Fruit fly (Drosophila melanogaster) whole organism, wandering third instar larva: ENCODE results near the gene ssx.

Source experiments
- Abd-B ChIP-seq: fragments of >200 bp; optimal IDR thresholded peaks from 2 replicates; lab custom pipeline; 2017; ENCODE audit warnings: missing biosample characterization, missing genetic modification characterization
- CG32264 ChIP-seq: fragments of 200-800 bp; sonication (Bioruptor generic); optimal IDR thresholded peaks from 2 replicates; lab custom pipeline; 2016; ENCODE audit warnings: missing biosample characterization, missing genetic modification characterization
- CG9705 ChIP-seq: fragments of 200-800 bp; sonication (Bioruptor generic); optimal IDR thresholded peaks from 2 replicates; lab custom pipeline; 2018; ENCODE audit warnings: missing biosample characterization, mild to moderate bottlenecking, missing genetic modification characterization
- CrebA ChIP-seq: fragments of 200-800 bp; sonication (Bioruptor generic); optimal IDR thresholded peaks from 2 replicates; lab custom pipeline; 2016; ENCODE audit warnings: missing biosample characterization, mild to moderate bottlenecking, missing genetic modification characterization, borderline replicate concordance
- Dfd ChIP-seq: fragments of >200 bp; optimal IDR thresholded peaks from 2 replicates; lab custom pipeline; 2017; ENCODE audit warnings: missing biosample characterization, missing genetic modification characterization
- Dif ChIP-seq: fragments of 200-275, 200-300 bp; sonication (Bioruptor generic); optimal IDR thresholded peaks from 2 replicates; lab custom pipeline; 2018; ENCODE audit warnings: missing biosample characterization, missing genetic modification characterization; ENCODE audit not compliant: partially characterized antibody
- GATAd ChIP-seq: sonication (Bioruptor generic); optimal IDR thresholded peaks from 2 replicates; lab custom pipeline; 2016; ENCODE audit warnings: missing biosample characterization, missing genetic modification characterization
- HLH106 ChIP-seq: fragments of 200-800 bp; optimal IDR thresholded peaks from 3 replicates; lab custom pipeline; 2019; ENCODE audit warnings: missing biosample characterization, mild to moderate bottlenecking, missing genetic modification characterization, moderate library complexity
- Hnf4 ChIP-seq: fragments of 200-800 bp; sonication (Bioruptor generic); optimal IDR thresholded peaks from 2 replicates; lab custom pipeline; 2016; ENCODE audit warnings: missing biosample characterization, mild to moderate bottlenecking, missing genetic modification characterization
- Hr78 ChIP-seq: fragments of >200 bp; optimal IDR thresholded peaks from 2 replicates; lab custom pipeline; 2017; ENCODE audit warnings: missing biosample characterization, missing genetic modification characterization
- Hr83 ChIP-seq: fragments of 200-300 bp; sonication (Bioruptor generic); optimal IDR thresholded peaks from 2 replicates; lab custom pipeline; 2016; ENCODE audit warnings: missing biosample characterization, mild to moderate bottlenecking, missing genetic modification characterization, moderate library complexity; ENCODE audit not compliant: poor library complexity, severe bottlenecking
- Jra ChIP-seq: sonication (Bioruptor generic); optimal IDR thresholded peaks from 2 replicates; lab custom pipeline; 2016; ENCODE audit warnings: missing biosample characterization, missing genetic modification characterization
- Mio ChIP-seq: sonication (Bioruptor generic); optimal IDR thresholded peaks from 2 replicates; lab custom pipeline; 2016; ENCODE audit warnings: missing biosample characterization, missing genetic modification characterization
- Myc ChIP-seq: fragments of >200 bp; optimal IDR thresholded peaks from 2 replicates; lab custom pipeline; 2017
- N ChIP-seq: fragments of >200 bp; optimal IDR thresholded peaks from 2 replicates; lab custom pipeline; 2018; ENCODE audit warnings: missing biosample characterization, missing external identifiers, missing genetic modification characterization
- Rel ChIP-seq, 2 experiments: fragments of 200-800 bp; sonication (Bioruptor generic) in 1 of 2; optimal IDR thresholded peaks; 2 replicates in 1 of 2; 3 replicates in 1 of 2; lab custom pipeline; 2016 to 2019; ENCODE audit warnings: mild to moderate bottlenecking in 2 of 2, missing biosample characterization in 2 of 2, missing genetic modification characterization in 2 of 2, moderate library complexity in 1 of 2
- Sp1 ChIP-seq: fragments of 200-800 bp; sonication (Bioruptor generic); optimal IDR thresholded peaks from 3 replicates; lab custom pipeline; 2019; ENCODE audit warnings: missing biosample characterization, mild to moderate bottlenecking, missing genetic modification characterization, moderate library complexity
- Vsx2 ChIP-seq: fragments of 200-300, 225-300 bp; sonication (Bioruptor generic); optimal IDR thresholded peaks from 2 replicates; lab custom pipeline; 2018; ENCODE audit warnings: missing biosample characterization, missing genetic modification characterization; ENCODE audit not compliant: partially characterized antibody
- br ChIP-seq: fragments of 200-800 bp; sonication (Bioruptor generic); optimal IDR thresholded peaks from 2 replicates; lab custom pipeline; 2016; ENCODE audit warnings: missing biosample characterization, missing genetic modification characterization
- brk ChIP-seq: fragments of 200-800 bp; sonication (Bioruptor generic); optimal IDR thresholded peaks from 2 replicates; lab custom pipeline; 2016; ENCODE audit warnings: missing biosample characterization, mild to moderate bottlenecking, missing genetic modification characterization
- dl ChIP-seq, 2 experiments: fragments of 175-275, 200-275 bp in 1 of 2; fragments of 200-275 bp in 1 of 2; sonication (Bioruptor generic); optimal IDR thresholded peaks; lab custom pipeline; 2018; ENCODE audit warnings: mild to moderate bottlenecking in 2 of 2, missing biosample characterization in 2 of 2, missing genetic modification characterization in 2 of 2, moderate library complexity in 2 of 2; ENCODE audit not compliant: partially characterized antibody in 2 of 2, insufficient read depth in 1 of 2
- dsf ChIP-seq: sonication (Bioruptor generic); optimal IDR thresholded peaks from 2 replicates; lab custom pipeline; 2016; ENCODE audit warnings: missing biosample characterization, missing genetic modification characterization, borderline replicate concordance
- ey ChIP-seq: fragments of 200-800 bp; sonication (Bioruptor generic); optimal IDR thresholded peaks from 2 replicates; lab custom pipeline; 2016; ENCODE audit warnings: missing biosample characterization, missing genetic modification characterization
- foxo ChIP-seq, 2 experiments: fragments of 200-800 bp; sonication (Bioruptor generic); optimal IDR thresholded peaks; 2 replicates in 1 of 2; 3 replicates in 1 of 2; lab custom pipeline; 2016 to 2017; ENCODE audit warnings: missing biosample characterization in 2 of 2, missing genetic modification characterization in 2 of 2
- fru ChIP-seq: fragments of 200-800 bp; sonication (Bioruptor generic); optimal IDR thresholded peaks from 3 replicates; lab custom pipeline; 2016; ENCODE audit warnings: missing biosample characterization, mild to moderate bottlenecking, missing genetic modification characterization
- h ChIP-seq: fragments of 200-800 bp; sonication (Bioruptor generic); optimal IDR thresholded peaks from 3 replicates; lab custom pipeline; 2016; ENCODE audit warnings: missing biosample characterization, mild to moderate bottlenecking, missing genetic modification characterization
- jim ChIP-seq: fragments of 175-275, 200-325 bp; sonication (Bioruptor generic); optimal IDR thresholded peaks from 2 replicates; lab custom pipeline; 2016; ENCODE audit warnings: missing biosample characterization, mild to moderate bottlenecking, missing genetic modification characterization
- pan ChIP-seq: fragments of >200 bp; optimal IDR thresholded peaks from 2 replicates; lab custom pipeline; 2017
- psq ChIP-seq: fragments of 200-800 bp; sonication (Bioruptor generic); optimal IDR thresholded peaks from 3 replicates; lab custom pipeline; 2017; ENCODE audit warnings: missing biosample characterization, mild to moderate bottlenecking, missing genetic modification characterization, moderate library complexity
- rgr ChIP-seq: fragments of 200-800 bp; sonication (Bioruptor generic); optimal IDR thresholded peaks from 3 replicates; lab custom pipeline; 2016; ENCODE audit warnings: missing biosample characterization, mild to moderate bottlenecking, missing genetic modification characterization
- sage ChIP-seq: fragments of 200-800 bp; sonication (Bioruptor generic); optimal IDR thresholded peaks from 2 replicates; lab custom pipeline; 2016; ENCODE audit warnings: missing biosample characterization, mild to moderate bottlenecking, missing genetic modification characterization
- sv ChIP-seq: fragments of 200-800 bp; sonication (Bioruptor generic); optimal IDR thresholded peaks from 3 replicates; lab custom pipeline; 2016; ENCODE audit warnings: missing biosample characterization, missing genetic modification characterization
- usp ChIP-seq: fragments of >200 bp; optimal IDR thresholded peaks from 2 replicates; lab custom pipeline; 2017; ENCODE audit warnings: missing biosample characterization, missing genetic modification characterization
- woc ChIP-seq: sonication (Bioruptor generic); optimal IDR thresholded peaks from 2 replicates; lab custom pipeline; 2016; ENCODE audit warnings: missing biosample characterization, mild to moderate bottlenecking, missing genetic modification characterization

ssx gene

DNA sequence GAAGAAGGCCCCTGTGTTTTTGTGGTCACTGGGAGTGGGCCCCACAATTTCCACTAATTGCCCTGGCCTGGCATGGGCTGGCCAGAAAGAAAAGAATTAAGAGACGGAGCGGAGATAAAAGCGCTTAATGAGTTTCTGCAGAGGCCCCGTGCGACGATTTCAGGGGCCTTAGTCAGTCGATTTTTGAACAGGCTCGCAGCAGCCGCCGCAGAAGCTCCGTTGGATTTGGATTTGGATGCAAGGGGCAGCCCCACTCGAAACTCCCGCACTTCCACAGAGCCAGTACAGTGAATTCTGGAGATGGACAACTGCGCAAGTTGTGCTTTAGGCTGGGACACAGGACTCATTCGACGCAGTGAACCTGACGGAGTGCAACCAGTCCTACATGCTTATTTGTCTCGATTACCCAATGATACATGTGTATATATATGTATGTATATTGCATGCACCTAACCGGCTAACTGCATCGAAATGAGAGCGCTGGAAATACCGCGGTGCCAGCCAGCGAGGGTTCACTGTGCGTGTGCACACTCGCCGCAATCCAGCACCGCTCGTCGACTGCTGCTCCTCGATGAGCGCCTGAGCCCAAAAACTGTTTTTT, 28.2 kb downstream of the ssx start (continued):
- peak; percentile 55 for TF ChIP-seq CG32264
- TF ChIP-seq CrebA (GFP tag; lab: Kevin White, UChicago): no peak
- peak; percentile 86 for TF ChIP-seq fru (GFP tag; lab: Kevin White, UChicago)
- TF ChIP-seq pan: no peak
- peak in 1 of 2 experiments; percentile 83 for TF ChIP-seq foxo (GFP tag; optimal IDR thresholded peaks at IDR 0.05; lab: Kevin White, UChicago)
- TF ChIP-seq N (GFP tag; lab: Kevin White, UChicago): no peak
- peak; percentile 18 for TF ChIP-seq Jra (GFP tag; lab: Kevin White, UChicago)
- TF ChIP-seq brk (GFP tag; lab: Kevin White, UChicago): no peak
- TF ChIP-seq Hr78 (GFP tag; lab: Kevin White, UChicago): no peak
- no peak for TF ChIP-seq Dfd (GFP tag; lab: Kevin White, UChicago)

DNA sequence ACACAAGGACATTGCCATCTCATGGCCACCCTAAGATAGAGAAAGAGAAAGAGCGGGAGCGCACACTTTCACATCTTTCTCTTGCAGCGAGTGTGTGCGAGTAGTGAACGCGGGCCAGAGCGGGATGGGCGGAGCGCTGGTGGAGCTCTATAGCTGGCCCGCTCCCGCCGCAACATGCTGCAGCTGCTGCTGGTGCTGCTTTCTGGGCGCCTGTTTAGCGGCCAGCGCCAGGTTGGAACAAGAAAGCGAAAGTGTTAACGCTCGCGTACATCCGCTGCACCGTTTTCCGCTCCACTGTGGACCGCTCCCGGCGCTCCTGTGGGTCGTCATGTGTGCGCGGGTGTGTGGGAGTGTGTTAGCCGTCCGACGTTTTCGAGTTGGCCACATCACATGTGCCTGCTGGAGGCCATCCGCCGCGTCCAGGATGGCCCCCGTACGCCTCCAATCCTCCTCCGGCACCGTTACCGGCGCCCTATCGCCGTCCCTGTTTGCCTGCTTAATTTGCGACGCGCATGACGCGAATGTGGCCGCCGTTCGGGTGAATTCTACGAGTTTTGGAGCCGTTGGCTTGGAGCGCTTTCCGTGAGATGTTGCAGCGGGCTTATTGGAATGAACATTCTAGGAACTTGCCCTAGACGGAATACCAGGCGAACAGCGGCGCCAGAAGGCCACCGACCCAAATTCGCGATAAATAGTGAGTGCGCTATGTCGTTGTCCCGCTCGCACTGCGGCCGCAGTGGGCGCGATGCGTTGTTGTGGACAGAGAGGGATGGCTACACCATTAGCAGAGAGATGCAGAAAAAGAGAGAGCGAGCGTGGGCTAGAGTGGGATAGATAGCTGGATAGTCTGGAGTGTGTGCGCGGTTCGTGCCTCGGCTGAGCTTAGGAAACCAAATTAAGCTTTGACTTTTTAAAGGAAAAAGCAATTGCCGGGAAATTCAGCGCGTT, 28.9 kb downstream of the ssx start:
- TF ChIP-seq dsf (GFP tag; lab: Kevin White, UChicago): no peak
- TF ChIP-seq fru (GFP tag; lab: Kevin White, UChicago): peak; percentile 5
- peak; percentile 36 for TF ChIP-seq br
- TF ChIP-seq jim: no peak
- TF ChIP-seq Abd-B (GFP tag; lab: Kevin White, UChicago): no peak
- no peak for TF ChIP-seq HLH106
- TF ChIP-seq sv (GFP tag; lab: Kevin White, UChicago): no peak
- no peak for TF ChIP-seq Hnf4 (GFP tag; lab: Kevin White, UChicago)
- TF ChIP-seq brk (GFP tag; lab: Kevin White, UChicago): no peak
- peak; percentile 25 to 82 for TF ChIP-seq dl (GFP tag; optimal IDR thresholded peaks at IDR 0.05; lab: Kevin White, UChicago; ENCODE audit: insufficient read depth in 1 of 2, partially characterized antibody in 2 of 2)
- no peak for TF ChIP-seq rgr (GFP tag; lab: Kevin White, UChicago)
- no peak for TF ChIP-seq ey (GFP tag; lab: Kevin White, UChicago)
- TF ChIP-seq Rel (GFP tag; optimal IDR thresholded peaks at IDR 0.05; lab: Kevin White, UChicago): no peak
- TF ChIP-seq Rel (tag; optimal IDR thresholded peaks at IDR 0.05; lab: Kevin White, UChicago): peak; percentile 11
- peak; percentile 12 for TF ChIP-seq Sp1 (GFP tag; lab: Kevin White, UChicago)
- no peak for TF ChIP-seq sage
- TF ChIP-seq pan: no peak
- TF ChIP-seq Jra (GFP tag; lab: Kevin White, UChicago): peak; percentile 30
- peak; percentile 17 for TF ChIP-seq h (GFP tag; lab: Kevin White, UChicago)
- no peak for TF ChIP-seq Mio
- no peak for TF ChIP-seq GATAd (GFP tag; lab: Kevin White, UChicago)
- peak; percentile 81 for TF ChIP-seq Dif
- TF ChIP-seq woc (GFP tag; lab: Kevin White, UChicago): peak; percentile 80
- TF ChIP-seq psq (GFP tag; lab: Kevin White, UChicago): peak; percentile 19
- no peak for TF ChIP-seq CG9705 (GFP tag; lab: Kevin White, UChicago)
- no peak for TF ChIP-seq Dfd (GFP tag; lab: Kevin White, UChicago)
- no peak for TF ChIP-seq usp (GFP tag; lab: Kevin White, UChicago)
- peak; percentile 70 for TF ChIP-seq Vsx2 (GFP tag; lab: Kevin White, UChicago)
- TF ChIP-seq Hr83 (GFP tag; lab: Kevin White, UChicago): peak; percentile 39

DNA sequence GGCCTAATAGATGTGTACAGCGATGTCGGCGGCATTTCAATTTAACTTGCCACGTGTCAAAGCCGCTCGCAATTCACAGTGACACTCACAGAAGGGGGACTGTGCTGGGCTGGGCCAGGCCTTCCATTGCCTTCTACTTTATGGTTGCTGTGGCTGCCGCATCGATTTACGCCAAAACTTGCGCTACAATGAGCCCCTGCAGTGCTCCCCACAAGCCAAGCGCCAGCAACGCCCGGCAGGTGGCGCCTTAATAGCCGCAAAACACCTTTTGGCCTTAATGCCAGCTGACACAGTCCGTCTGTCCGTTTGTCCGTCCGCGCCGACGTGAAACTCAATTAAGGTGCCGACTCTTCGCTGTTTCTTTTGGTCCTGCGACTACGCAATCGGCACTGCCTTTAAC, 34.6 kb downstream of the ssx start:
- TF ChIP-seq psq (GFP tag; lab: Kevin White, UChicago) (no peak), Sp1 (GFP tag; lab: Kevin White, UChicago) (no peak), woc (GFP tag; lab: Kevin White, UChicago) (no peak), GATAd (GFP tag; lab: Kevin White, UChicago) (no peak), Myc (no peak), usp (GFP tag; lab: Kevin White, UChicago) (no peak), sage (no peak), sv (GFP tag; lab: Kevin White, UChicago) (no peak), ey (GFP tag; lab: Kevin White, UChicago) (no peak), Vsx2 (GFP tag; lab: Kevin White, UChicago) (no peak), rgr (GFP tag; lab: Kevin White, UChicago) (no peak), Abd-B (GFP tag; lab: Kevin White, UChicago) (no peak)
